Worm (Caenorhabditis elegans) whole organism, L2 larva: Measurements from ENCODE around the gene srd-21.
A peak's percentile ranks its signal among the peaks of the same experiment; 100 is the strongest.

Experiments used
- C34F6.9 ChIP-seq: fragments of 150-350 bp; optimal IDR thresholded peaks from 2 replicates; lab custom pipeline; 2014; ENCODE audit warnings: missing biosample characterization, missing genetic modification characterization
- R02D3.7 ChIP-seq: fragments of 150-350 bp; optimal IDR thresholded peaks from 2 replicates; lab custom pipeline; 2014; ENCODE audit warnings: missing biosample characterization, missing genetic modification characterization
- Y55F3AM.14 ChIP-seq: fragments of 200-800 bp; sonication (Bioruptor generic); optimal IDR thresholded peaks from 2 replicates; lab custom pipeline; 2018; ENCODE audit warnings: mild to moderate bottlenecking, missing genetic modification characterization, missing compliant biosample characterization
- alr-1 ChIP-seq: fragments of 150-350 bp; optimal IDR thresholded peaks from 2 replicates; lab custom pipeline; 2014; ENCODE audit warnings: missing biosample characterization, missing genetic modification characterization
- aly-2 ChIP-seq: fragments of 150-350 bp; optimal IDR thresholded peaks from 2 replicates; lab custom pipeline; 2014; ENCODE audit warnings: missing biosample characterization, missing genetic modification characterization
- ama-1 ChIP-seq: fragments of 150-350 bp; optimal IDR thresholded peaks from 2 replicates; lab custom pipeline; 2018; ENCODE audit warnings: inconsistent platforms
- blmp-1 ChIP-seq: sonication (generic microtip); optimal IDR thresholded peaks from 2 replicates; lab custom pipeline; 2017; ENCODE audit warnings: missing genetic modification characterization, mild to moderate bottlenecking, missing compliant biosample characterization, antibody characterized with exemption, moderate library complexity; ENCODE audit not compliant: insufficient read depth
- ceh-16 ChIP-seq: fragments of 150-350 bp; optimal IDR thresholded peaks from 2 replicates; lab custom pipeline; 2014; ENCODE audit warnings: missing biosample characterization, missing genetic modification characterization
- ceh-82 ChIP-seq: fragments of 150-350 bp; optimal IDR thresholded peaks from 2 replicates; lab custom pipeline; 2014; ENCODE audit warnings: missing biosample characterization, missing genetic modification characterization
- dmd-4 ChIP-seq: sonication (generic microtip); optimal IDR thresholded peaks from 2 replicates; lab custom pipeline; 2017; ENCODE audit warnings: missing biosample characterization, missing genetic modification characterization
- elt-1 ChIP-seq: fragments of 150-350 bp; optimal IDR thresholded peaks from 2 replicates; lab custom pipeline; 2014; ENCODE audit warnings: missing biosample characterization, missing genetic modification characterization
- lin-11 ChIP-seq: fragments of 150-350 bp; sonication (generic microtip); optimal IDR thresholded peaks from 2 replicates; lab custom pipeline; 2014; ENCODE audit warnings: missing biosample characterization, missing genetic modification characterization, inconsistent platforms, mixed read lengths
- lin-13 ChIP-seq: fragments of 150-350 bp; optimal IDR thresholded peaks from 2 replicates; lab custom pipeline; 2014; ENCODE audit warnings: missing biosample characterization, missing genetic modification reagents, missing genetic modification characterization
- lin-39 ChIP-seq: fragments of 150-350 bp; optimal IDR thresholded peaks from 2 replicates; lab custom pipeline; 2014; ENCODE audit warnings: missing biosample characterization, missing genetic modification reagents, missing genetic modification characterization
- lsy-2 ChIP-seq, 2 experiments: fragments of 150-350 bp in 1 of 2; sonication (generic microtip) in 1 of 2; optimal IDR thresholded peaks; 2 replicates each; lab custom pipeline; 2014 to 2017; ENCODE audit warnings: missing biosample characterization in 2 of 2, missing genetic modification characterization in 2 of 2
- mab-5 ChIP-seq: fragments of 150-350 bp; optimal IDR thresholded peaks from 2 replicates; lab custom pipeline; 2014; ENCODE audit warnings: missing biosample characterization, missing genetic modification characterization
- mbf-1 ChIP-seq: sonication (generic microtip); optimal IDR thresholded peaks from 2 replicates; lab custom pipeline; 2017; ENCODE audit warnings: missing biosample characterization, missing genetic modification characterization
- nhr-10 ChIP-seq: sonication (generic microtip); optimal IDR thresholded peaks from 2 replicates; lab custom pipeline; 2017; ENCODE audit warnings: missing biosample characterization, missing genetic modification characterization
- nhr-12 ChIP-seq: fragments of 150-350 bp; optimal IDR thresholded peaks from 2 replicates; lab custom pipeline; 2014; ENCODE audit warnings: missing biosample characterization, missing genetic modification characterization
- nhr-129 ChIP-seq: fragments of 150-350 bp; optimal IDR thresholded peaks from 2 replicates; lab custom pipeline; 2014; ENCODE audit warnings: missing biosample characterization, missing genetic modification characterization
- nhr-21 ChIP-seq: fragments of 150-350 bp; optimal IDR thresholded peaks from 2 replicates; lab custom pipeline; 2014; ENCODE audit warnings: missing biosample characterization, missing genetic modification characterization
- nhr-25 ChIP-seq: fragments of 150-350 bp; sonication (generic microtip); optimal IDR thresholded peaks from 3 replicates; lab custom pipeline; 2014; ENCODE audit warnings: missing biosample characterization, missing genetic modification characterization
- nhr-77 ChIP-seq: fragments of 150-350 bp; optimal IDR thresholded peaks from 2 replicates; lab custom pipeline; 2014; ENCODE audit warnings: missing biosample characterization, missing genetic modification characterization
- peb-1 ChIP-seq: fragments of 150-350 bp; optimal IDR thresholded peaks from 2 replicates; lab custom pipeline; 2014; ENCODE audit warnings: missing biosample characterization, missing genetic modification characterization
- skn-1 ChIP-seq: sonication (generic microtip); optimal IDR thresholded peaks from 2 replicates; lab custom pipeline; 2017; ENCODE audit warnings: missing biosample characterization, missing genetic modification characterization
- sma-3 ChIP-seq: sonication (generic microtip); optimal IDR thresholded peaks from 2 replicates; lab custom pipeline; 2016; ENCODE audit warnings: missing genetic modification reagents, missing genetic modification characterization, missing compliant biosample characterization
- sma-9 ChIP-seq, 2 experiments: fragments of 150-350 bp in 1 of 2; sonication (generic microtip) in 1 of 2; optimal IDR thresholded peaks; 2 replicates each; lab custom pipeline; 2014 to 2016; ENCODE audit warnings: missing genetic modification characterization in 2 of 2, mild to moderate bottlenecking in 1 of 2, missing biosample characterization in 1 of 2, missing compliant biosample characterization in 1 of 2, missing genetic modification reagents in 1 of 2, moderate library complexity in 1 of 2
- snpc-4 ChIP-seq: fragments of 150-350 bp; optimal IDR thresholded peaks from 2 replicates; lab custom pipeline; 2014; ENCODE audit warnings: missing biosample characterization, missing genetic modification characterization
- unc-39 ChIP-seq: fragments of 150-350 bp; optimal IDR thresholded peaks from 2 replicates; lab custom pipeline; 2014; ENCODE audit warnings: missing biosample characterization, missing genetic modification characterization
- unc-55 ChIP-seq: fragments of 150-350 bp; sonication (generic microtip); optimal IDR thresholded peaks from 3 replicates; lab custom pipeline; 2014; ENCODE audit warnings: missing biosample characterization, missing genetic modification reagents, missing genetic modification characterization
- unc-62 ChIP-seq: fragments of 150-350 bp; optimal IDR thresholded peaks from 2 replicates; lab custom pipeline; 2014; ENCODE audit warnings: missing biosample characterization, missing genetic modification reagents, missing genetic modification characterization
- zag-1 ChIP-seq: fragments of 150-350 bp; optimal IDR thresholded peaks from 2 replicates; lab custom pipeline; 2014; ENCODE audit warnings: missing biosample characterization, missing genetic modification characterization
- ztf-1 ChIP-seq: fragments of 200-800 bp; sonication (Bioruptor generic); conservative IDR thresholded peaks from 2 replicates; pipeline ENCODE4 v1.3.6; 2022; ENCODE audit warnings: missing genetic modification characterization, missing compliant biosample characterization
- ztf-4 ChIP-seq: fragments of 150-350 bp; optimal IDR thresholded peaks from 2 replicates; lab custom pipeline; 2014; ENCODE audit warnings: missing biosample characterization, missing genetic modification characterization

Gene srd-21

ce11 chrV:16595140-16595791 lies 34.4 kb upstream of the srd-21 start, which contains the start of gene cpl-1 (continued):
- TF ChIP-seq unc-62 (no peak), unc-39 (no peak), Y55F3AM.14 (GFP tag; lab: Kevin White, UChicago) (no peak), ama-1 (lab: Kevin White, UChicago) (peak; percentile 70), snpc-4 (tag; lab: Kevin White, UChicago) (no peak), nhr-129 (tag; lab: Kevin White, UChicago) (peak; percentile 33), ceh-82 (tag; lab: Kevin White, UChicago) (no peak), elt-1 (tag; lab: Kevin White, UChicago) (no peak), mbf-1 (tag; lab: Kevin White, UChicago) (no peak), zag-1 (no peak), nhr-25 (tag; lab: Kevin White, UChicago) (no peak), skn-1 (tag; lab: Kevin White, UChicago) (no peak)

ce11 chrV:16596102-16596501 lies 33.6 kb upstream of the srd-21 start:
- TF ChIP-seq R02D3.7 (tag; lab: Kevin White, UChicago) (no peak), nhr-25 (tag; lab: Kevin White, UChicago) (no peak), unc-39 (no peak), peb-1 (tag; lab: Kevin White, UChicago) (no peak), nhr-129 (tag; lab: Kevin White, UChicago) (no peak), lin-11 (tag; lab: Kevin White, UChicago) (no peak), nhr-77 (no peak), elt-1 (tag; lab: Kevin White, UChicago) (no peak), dmd-4 (tag; lab: Kevin White, UChicago) (no peak), nhr-10 (no peak), zag-1 (no peak), snpc-4 (tag; lab: Kevin White, UChicago) (no peak), lin-13 (no peak), mbf-1 (tag; lab: Kevin White, UChicago) (no peak), sma-9 (GFP tag; optimal IDR thresholded peaks at IDR 0.05; lab: Kevin White, UChicago) (no peak), sma-9 (tag; optimal IDR thresholded peaks at IDR 0.05; lab: Kevin White, UChicago) (no peak), nhr-12 (tag; lab: Kevin White, UChicago) (no peak), sma-3 (GFP tag; lab: Kevin White, UChicago) (no peak), ztf-4 (tag; lab: Kevin White, UChicago) (no peak), ztf-1 (GFP tag; lab: Robert Waterston, UW) (no peak), C34F6.9 (tag; lab: Kevin White, UChicago) (no peak)

ce11 chrV:16598437-16598836 lies 31.3 kb upstream of the srd-21 start:
- TF ChIP-seq peb-1 (tag; lab: Kevin White, UChicago) (no peak), lsy-2 (tag; optimal IDR thresholded peaks at IDR 0.05; lab: Kevin White, UChicago) (peak in 1 of 2 experiments; percentile 18), nhr-129 (tag; lab: Kevin White, UChicago) (peak; percentile 21), ama-1 (lab: Kevin White, UChicago) (peak; percentile 29), unc-55 (GFP tag; lab: Kevin White, UChicago) (no peak)

ce11 chrV:16599835-16600234 lies 29.9 kb upstream of the srd-21 start:
- no peak for TF ChIP-seq R02D3.7 (tag; lab: Kevin White, UChicago)
- TF ChIP-seq Y55F3AM.14 (GFP tag; lab: Kevin White, UChicago): no peak
- TF ChIP-seq nhr-21 (tag; lab: Kevin White, UChicago): no peak
- TF ChIP-seq nhr-77: no peak
- TF ChIP-seq aly-2 (tag; lab: Kevin White, UChicago): no peak

- TF ChIP-seq lsy-2 (tag; optimal IDR thresholded peaks at IDR 0.05; lab: Kevin White, UChicago) (no peak), ama-1 (lab: Kevin White, UChicago) (no peak), nhr-25 (tag; lab: Kevin White, UChicago) (no peak), ztf-4 (tag; lab: Kevin White, UChicago) (no peak), mab-5 (tag; lab: Kevin White, UChicago) (no peak), lin-39 (no peak), alr-1 (tag; lab: Kevin White, UChicago) (no peak), nhr-129 (tag; lab: Kevin White, UChicago) (no peak), lin-11 (tag; lab: Kevin White, UChicago) (no peak), unc-55 (GFP tag; lab: Kevin White, UChicago) (no peak), blmp-1 (tag; lab: Kevin White, UChicago) (no peak), unc-39 (no peak), ceh-16 (no peak)
Measured at ce11 chrV:16600623-16601022, 29.1 kb upstream of the srd-21 start, which contains the start of gene T03E6.9. Gene T03E6.9, minus strand, starts transcription at chrV:16600723.
